Worm (Caenorhabditis elegans) whole organism, mixed stage, embryonic: ENCODE results near the gene str-144.

Source experiments
- blmp-1 ChIP-seq: fragments of 150-350 bp; optimal IDR thresholded peaks from 2 replicates; lab custom pipeline; 2014; ENCODE audit warnings: missing biosample characterization, missing genetic modification characterization
- ceh-43 ChIP-seq: fragments of 200-800 bp; sonication (Bioruptor generic); optimal IDR thresholded peaks from 2 replicates; lab custom pipeline; 2018; ENCODE audit warnings: mild to moderate bottlenecking, missing genetic modification characterization, moderate library complexity, missing compliant biosample characterization
- ham-2 ChIP-seq: fragments of 200-800 bp; sonication (Bioruptor generic); optimal IDR thresholded peaks from 2 replicates; lab custom pipeline; 2018; ENCODE audit warnings: mild to moderate bottlenecking, missing genetic modification characterization, missing compliant biosample characterization
- lin-13 ChIP-seq: fragments of 150-350 bp; optimal IDR thresholded peaks from 2 replicates; lab custom pipeline; 2014; ENCODE audit warnings: missing biosample characterization, missing genetic modification characterization
- nhr-2 ChIP-seq: fragments of 150-350 bp; optimal IDR thresholded peaks from 2 replicates; lab custom pipeline; 2014; ENCODE audit warnings: missing biosample characterization, missing genetic modification characterization
- nhr-76 ChIP-seq: sonication (generic microtip); optimal IDR thresholded peaks from 2 replicates; lab custom pipeline; 2017; ENCODE audit warnings: missing biosample characterization, missing genetic modification characterization
- pha-4 ChIP-seq: fragments of 150-350 bp; optimal IDR thresholded peaks from 2 replicates; lab custom pipeline; 2018; ENCODE audit warnings: missing biosample characterization, missing genetic modification reagents, missing genetic modification characterization
- unc-120 ChIP-seq: sonication (generic microtip); optimal IDR thresholded peaks from 2 replicates; lab custom pipeline; 2017; ENCODE audit warnings: missing genetic modification characterization, missing compliant biosample characterization; ENCODE audit not compliant: poor library complexity, severe bottlenecking
- unc-39 ChIP-seq: fragments of 150-350 bp; optimal IDR thresholded peaks from 2 replicates; lab custom pipeline; 2014; ENCODE audit warnings: missing biosample characterization, missing genetic modification characterization

- TF ChIP-seq nhr-2 (tag; lab: Kevin White, UChicago), result no peak
- no peak for TF ChIP-seq unc-39 (tag; lab: Kevin White, UChicago)
- no peak for TF ChIP-seq unc-120 (tag; lab: Kevin White, UChicago)
- TF ChIP-seq nhr-76 (tag; lab: Kevin White, UChicago), result no peak
- no peak for TF ChIP-seq lin-13 (tag; lab: Kevin White, UChicago)
- no peak for TF ChIP-seq pha-4 (tag; lab: Kevin White, UChicago)
- TF ChIP-seq ham-2 (GFP tag; lab: Kevin White, UChicago), result no peak
- TF ChIP-seq ceh-43 (GFP tag; lab: Kevin White, UChicago), result no peak
- no peak for TF ChIP-seq blmp-1 (tag; lab: Kevin White, UChicago)
Observed at ce11 chrV:8041336-8041868, 30.5 kb downstream of the str-144 start.
